Fruit fly (Drosophila melanogaster) whole organism, adult: Measurements from ENCODE around the gene Nckx30C.

Experiments
- CG11617 ChIP-seq: fragments of 200-800 bp; sonication (Bioruptor generic); optimal IDR thresholded peaks from 2 replicates; lab custom pipeline; 2017; ENCODE audit warnings: mild to moderate bottlenecking, missing biosample characterization, missing genetic modification reagents, missing genetic modification characterization
- CG1620 ChIP-seq: fragments of 200-800 bp; sonication (Bioruptor generic); optimal IDR thresholded peaks from 2 replicates; lab custom pipeline; 2016; ENCODE audit warnings: missing biosample characterization, missing genetic modification characterization
- CG7045 ChIP-seq: fragments of 200-800 bp; sonication (Bioruptor generic); optimal IDR thresholded peaks from 2 replicates; lab custom pipeline; 2017; ENCODE audit warnings: missing biosample characterization, mild to moderate bottlenecking, missing genetic modification characterization
- CG7101 ChIP-seq: fragments of 200-800 bp; sonication (Bioruptor generic); optimal IDR thresholded peaks from 2 replicates; lab custom pipeline; 2018; ENCODE audit warnings: missing biosample characterization, mild to moderate bottlenecking, missing genetic modification characterization, moderate library complexity
- Hr96 ChIP-seq: fragments of 200-800 bp; sonication (Bioruptor generic); optimal IDR thresholded peaks from 2 replicates; lab custom pipeline; 2016; ENCODE audit warnings: missing biosample characterization, missing genetic modification characterization
- Mnt ChIP-seq: fragments of 200-800 bp; sonication (Bioruptor generic); optimal IDR thresholded peaks from 2 replicates; lab custom pipeline; 2016; ENCODE audit warnings: missing biosample characterization, mild to moderate bottlenecking, missing genetic modification characterization
- bab1 ChIP-seq: fragments of 200-800 bp; sonication (Bioruptor generic); optimal IDR thresholded peaks from 3 replicates; lab custom pipeline; 2019; ENCODE audit warnings: missing biosample characterization, mild to moderate bottlenecking, missing genetic modification characterization, moderate library complexity
- cic ChIP-seq: fragments of 200-800 bp; sonication (Bioruptor generic); optimal IDR thresholded peaks from 2 replicates; lab custom pipeline; 2017; ENCODE audit warnings: missing biosample characterization, mild to moderate bottlenecking, missing genetic modification characterization, moderate library complexity
- kay ChIP-seq: fragments of 200-800 bp; sonication (Bioruptor generic); peaks from one replicate; lab custom pipeline; 2016; ENCODE audit warnings: missing biosample characterization, missing genetic modification characterization, borderline replicate concordance
- pad ChIP-seq: fragments of 200-800 bp; sonication (Bioruptor generic); optimal IDR thresholded peaks from 3 replicates; lab custom pipeline; 2017; ENCODE audit warnings: missing biosample characterization, missing genetic modification characterization, mild to moderate bottlenecking, moderate library complexity, missing genetic modification reagents
- tj ChIP-seq: fragments of 200-800 bp; sonication (Bioruptor generic); optimal IDR thresholded peaks from 3 replicates; lab custom pipeline; 2017; ENCODE audit warnings: missing biosample characterization, mild to moderate bottlenecking, missing genetic modification characterization, moderate library complexity
- toe ChIP-seq: fragments of 200-800 bp; sonication (Bioruptor generic); optimal IDR thresholded peaks from 2 replicates; lab custom pipeline; 2016; ENCODE audit warnings: missing biosample characterization, missing genetic modification characterization

DNA sequence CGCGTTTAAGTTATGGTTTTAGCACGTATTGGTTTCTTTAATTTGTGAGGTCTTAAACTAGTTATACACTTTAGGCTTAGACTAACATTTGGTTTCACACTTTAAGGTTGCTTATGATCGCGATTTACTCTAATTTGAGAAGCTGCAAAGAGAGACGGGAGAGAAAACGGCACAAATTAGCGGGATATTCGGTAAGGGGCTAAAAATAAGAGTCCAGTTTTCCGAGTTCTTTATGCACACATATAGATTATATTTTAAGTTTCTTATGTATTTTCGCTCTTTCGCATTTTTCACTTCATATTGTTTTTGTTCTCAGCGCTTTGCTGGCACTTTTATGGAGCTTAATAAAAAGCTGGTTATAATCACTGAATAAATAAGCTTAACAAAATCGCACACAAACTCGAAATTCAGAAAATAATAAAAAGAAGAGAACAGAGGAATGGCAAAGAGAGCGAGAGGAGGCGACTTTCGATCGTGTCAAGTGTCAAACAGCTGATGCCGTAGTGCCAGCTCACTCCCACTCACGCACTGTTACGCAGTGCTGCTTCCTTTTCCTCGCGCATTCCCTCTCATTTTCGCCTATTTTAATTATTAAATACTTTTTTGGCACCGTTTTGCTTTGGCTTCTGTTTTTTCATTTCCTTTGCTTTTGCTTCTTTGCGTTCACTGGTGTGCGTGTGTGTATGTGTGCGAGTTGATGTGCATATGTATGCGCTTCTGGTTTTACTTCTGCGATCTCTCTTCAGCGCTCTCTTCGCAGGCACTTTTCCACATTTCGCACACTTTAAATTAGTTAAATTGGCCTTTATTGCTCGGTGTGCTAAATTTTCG, 48.0 kb downstream of the Nckx30C start:
- TF ChIP-seq Hr96 (GFP tag; lab: Kevin White, UChicago) (peak; percentile 31), kay (no peak), Mnt (no peak), CG1620 (GFP tag; lab: Kevin White, UChicago) (no peak), bab1 (GFP tag; lab: Kevin White, UChicago) (no peak), toe (GFP tag; lab: Kevin White, UChicago) (no peak), CG7045 (no peak), pad (GFP tag; lab: Kevin White, UChicago) (peak; percentile 77), cic (peak; percentile 32), CG7101 (no peak), tj (peak; percentile 56), CG11617 (GFP tag; lab: Kevin White, UChicago) (no peak)
